Fruit fly (Drosophila melanogaster): Measurements from ENCODE around the gene CG10581.
A peak's percentile ranks its signal among the peaks of the same experiment; 100 is the strongest.

Gene CG10581

dm6 chr3L:21054894-21055270 lies 20.9 kb upstream of the CG10581 start:
- TF ChIP-seq CG8478 (optimal IDR thresholded peaks at IDR 0.05): no peak
- TF ChIP-seq CTCF (optimal IDR thresholded peaks at IDR 0.05): no peak

dm6 chr3L:21054188-21054893 lies 20.3 kb upstream of the CG10581 start:
- TF ChIP-seq CG8478 (optimal IDR thresholded peaks at IDR 0.05): no peak
- TF ChIP-seq CTCF (optimal IDR thresholded peaks at IDR 0.05): no peak

dm6 chr3L:21053763-21054162 lies 19.8 kb upstream of the CG10581 start:
- no peak for TF ChIP-seq CTCF (optimal IDR thresholded peaks at IDR 0.05)
- TF ChIP-seq CG8478 (optimal IDR thresholded peaks at IDR 0.05): no peak

- TF ChIP-seq CTCF (optimal IDR thresholded peaks at IDR 0.05) (no peak), CG8478 (optimal IDR thresholded peaks at IDR 0.05) (no peak)
Observed at dm6 chr3L:21052191-21052951, 18.4 kb upstream of the CG10581 start.

- TF ChIP-seq CG8478 (optimal IDR thresholded peaks at IDR 0.05): no peak
- TF ChIP-seq CTCF (optimal IDR thresholded peaks at IDR 0.05): no peak
Observed at dm6 chr3L:21050068-21050736, 16.2 kb upstream of the CG10581 start.

- TF ChIP-seq CTCF (optimal IDR thresholded peaks at IDR 0.05): peak; percentile 98
- no peak for TF ChIP-seq CG8478 (optimal IDR thresholded peaks at IDR 0.05)
Observed at dm6 chr3L:21049417-21049914, 15.5 kb upstream of the CG10581 start.

- TF ChIP-seq CTCF (optimal IDR thresholded peaks at IDR 0.05): no peak
- TF ChIP-seq CG8478 (optimal IDR thresholded peaks at IDR 0.05): no peak
Observed at dm6 chr3L:21047734-21048657, 14.0 kb upstream of the CG10581 start.

- TF ChIP-seq CTCF (optimal IDR thresholded peaks at IDR 0.05) (no peak), CG8478 (optimal IDR thresholded peaks at IDR 0.05) (no peak)
Observed at dm6 chr3L:21047037-21047436, 13.0 kb upstream of the CG10581 start.

- TF ChIP-seq CG8478 (optimal IDR thresholded peaks at IDR 0.05): no peak
- no peak for TF ChIP-seq CTCF (optimal IDR thresholded peaks at IDR 0.05)
Observed at dm6 chr3L:21046107-21046708, 12.2 kb upstream of the CG10581 start.

dm6 chr3L:21044721-21045120 lies 10.7 kb upstream of the CG10581 start:
- no peak for TF ChIP-seq CG8478 (optimal IDR thresholded peaks at IDR 0.05)
- TF ChIP-seq CTCF (optimal IDR thresholded peaks at IDR 0.05): no peak

dm6 chr3L:21043894-21044682 lies 10.1 kb upstream of the CG10581 start:
- no peak for TF ChIP-seq CG8478 (optimal IDR thresholded peaks at IDR 0.05)
- TF ChIP-seq CTCF (optimal IDR thresholded peaks at IDR 0.05): no peak

- TF ChIP-seq CG8478 (optimal IDR thresholded peaks at IDR 0.05) (no peak), CTCF (optimal IDR thresholded peaks at IDR 0.05) (no peak)
Observed at dm6 chr3L:21043435-21043834, 9.4 kb upstream of the CG10581 start.

All from S2 (cell line).